Worm (Caenorhabditis elegans): ENCODE measurements around the gene ham-3.
A peak's percentile ranks its signal among the peaks of the same experiment; 100 is the strongest.

Gene ham-3

ce11 chrIII:10097981-10098380, 22.6 kb upstream of the ham-3 start, which contains the start of gene spop-1:
TSS of gene spop-1 (minus strand) at chrIII:10098081.
- TF ChIP-seq nhr-237 (tag; optimal IDR thresholded peaks at IDR 0.05) = no peak
- no peak for TF ChIP-seq mep-1 (tag; optimal IDR thresholded peaks at IDR 0.05)
- no peak for TF ChIP-seq nhr-76 (tag; optimal IDR thresholded peaks at IDR 0.05)
- TF ChIP-seq elt-3 (tag; optimal IDR thresholded peaks at IDR 0.05) = no peak
- no peak for TF ChIP-seq hlh-1 (tag; optimal IDR thresholded peaks at IDR 0.05)
- no peak for TF ChIP-seq tbx-8 (GFP tag; optimal IDR thresholded peaks at IDR 0.05)
- TF ChIP-seq bed-3 (GFP tag; optimal IDR thresholded peaks at IDR 0.05) = no peak

ce11 chrIII:10101352-10101751, 19.2 kb upstream of the ham-3 start, which contains the start of gene kel-10:
TSS of gene kel-10 (minus strand) at chrIII:10101452.
- TF ChIP-seq unc-62 (GFP tag; optimal IDR thresholded peaks at IDR 0.05) (no peak), tbx-8 (GFP tag; optimal IDR thresholded peaks at IDR 0.05) (no peak), hlh-1 (tag; optimal IDR thresholded peaks at IDR 0.05) (no peak), elt-1 (tag; optimal IDR thresholded peaks at IDR 0.05; ENCODE audit: borderline replicate concordance, insufficient read depth) (no peak)

DNA sequence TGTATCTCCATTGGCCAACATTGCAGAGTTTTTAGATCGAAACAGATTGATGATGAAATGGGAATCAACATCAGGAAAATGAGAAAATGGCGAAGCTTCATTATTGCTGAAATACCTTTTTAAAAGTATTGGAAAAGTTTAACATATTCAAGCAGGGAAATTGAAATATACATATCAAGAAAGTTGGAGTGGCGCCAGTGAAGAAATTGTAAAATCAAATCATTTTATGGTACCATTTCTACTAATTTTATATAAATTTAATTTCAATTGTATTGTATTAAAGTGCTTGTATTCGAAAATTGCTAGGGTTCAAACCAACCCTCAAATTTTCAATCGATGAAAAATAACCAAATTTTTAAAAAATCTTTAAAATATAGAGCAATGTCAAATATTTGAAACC, 14.2 kb upstream of the ham-3 start, which contains the start of gene srt-55:
Gene srt-55 (minus strand): TSS at position 101 of the 400 bp plus-strand sequence.
- TF ChIP-seq snpc-4 (tag; optimal IDR thresholded peaks at IDR 0.05) = no peak

DNA sequence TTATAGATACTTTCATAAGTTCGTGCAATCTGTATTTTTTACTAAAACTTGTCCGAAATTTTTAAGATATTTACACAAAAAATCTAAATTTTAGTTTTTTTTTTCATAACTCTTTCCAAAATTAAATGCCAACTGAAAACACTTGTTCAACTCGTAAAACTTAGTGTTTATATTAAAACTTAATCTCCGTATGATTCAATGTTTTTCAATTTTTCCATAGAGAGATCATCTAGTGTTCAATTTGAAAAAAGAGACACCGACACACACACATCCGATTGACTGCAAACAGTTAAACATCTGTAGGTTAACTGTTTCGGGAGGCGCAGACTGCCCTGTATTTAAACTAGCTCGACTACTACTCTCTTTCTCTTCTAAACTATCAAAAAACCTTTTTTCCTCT, 11.6 kb upstream of the ham-3 start, which contains the start of gene T16H12.9:
Gene T16H12.9 (plus strand): TSS at position 301 of the 400 bp plus-strand sequence.
- TF ChIP-seq mab-5 (tag; optimal IDR thresholded peaks at IDR 0.05) (no peak), lin-13 (tag; optimal IDR thresholded peaks at IDR 0.05) (no peak), lin-32 (GFP tag; optimal IDR thresholded peaks at IDR 0.05) (no peak)

- no peak for TF ChIP-seq zip-8 (tag; optimal IDR thresholded peaks at IDR 0.05)
- TF ChIP-seq lsy-2 (tag; optimal IDR thresholded peaks at IDR 0.05) = no peak
- no peak for TF ChIP-seq sptf-1 (tag; optimal IDR thresholded peaks at IDR 0.05)
- no peak for TF ChIP-seq blmp-1 (tag; optimal IDR thresholded peaks at IDR 0.05)
- TF ChIP-seq ces-1 (GFP tag; optimal IDR thresholded peaks at IDR 0.05) = no peak
- no peak for TF ChIP-seq sem-2 (GFP tag; optimal IDR thresholded peaks at IDR 0.05)
- TF ChIP-seq cnd-1 (tag; optimal IDR thresholded peaks at IDR 0.05) = no peak
- no peak for TF ChIP-seq lin-13 (tag; optimal IDR thresholded peaks at IDR 0.05)
- no peak for TF ChIP-seq snpc-4 (tag; optimal IDR thresholded peaks at IDR 0.05)
- TF ChIP-seq ceh-43 (GFP tag; optimal IDR thresholded peaks at IDR 0.05) = no peak
- no peak for TF ChIP-seq nhr-28 (tag; optimal IDR thresholded peaks at IDR 0.05)
- no peak for TF ChIP-seq nhr-76 (tag; optimal IDR thresholded peaks at IDR 0.05)
- no peak for TF ChIP-seq elt-1 (tag; optimal IDR thresholded peaks at IDR 0.05; ENCODE audit: borderline replicate concordance, insufficient read depth)
- TF ChIP-seq lin-32 (GFP tag; optimal IDR thresholded peaks at IDR 0.05) = no peak
- TF ChIP-seq nhr-237 (tag; optimal IDR thresholded peaks at IDR 0.05) = no peak
Observed at ce11 chrIII:10112958-10113357, 7.6 kb upstream of the ham-3 start, which contains the start of gene vps-29. TSS of gene vps-29 (minus strand) at chrIII:10113058.

DNA sequence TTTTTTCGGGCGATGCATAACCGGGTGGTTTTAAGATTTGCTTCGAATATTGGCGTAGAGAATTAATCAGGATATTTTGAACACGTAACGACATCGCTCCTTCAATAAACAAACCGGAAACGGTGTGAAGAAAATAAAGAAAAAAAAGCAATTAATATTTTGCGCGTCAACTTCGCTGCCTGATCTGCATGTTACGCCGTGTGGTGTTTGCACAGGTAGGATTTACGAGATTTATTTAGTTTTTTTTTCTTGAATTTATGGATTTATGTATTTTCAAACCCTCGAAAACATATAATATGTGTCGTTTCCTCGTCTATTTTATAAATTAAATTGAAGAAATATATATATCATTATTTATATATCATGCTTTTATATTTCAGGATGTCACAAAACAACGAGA, 5.9 kb upstream of the ham-3 start, which contains the start of the genes ZK1128.1 and mett-10:
Gene ZK1128.1 (minus strand): TSS at position 99 of the 400 bp plus-strand sequence.
Gene mett-10 (plus strand): TSS at position 375 of the 400 bp plus-strand sequence.
- TF ChIP-seq zip-8 (tag; optimal IDR thresholded peaks at IDR 0.05) (no peak), ces-1 (GFP tag; optimal IDR thresholded peaks at IDR 0.05) (peak; percentile 73)

ce11 chrIII:10118818-10119217, 1.8 kb upstream of the ham-3 start, which contains the start of gene ZK1128.3:
TSS of gene ZK1128.3 (minus strand) at chrIII:10118918.
- TF ChIP-seq drap-1 (GFP tag; optimal IDR thresholded peaks at IDR 0.05) (no peak), elt-1 (tag; optimal IDR thresholded peaks at IDR 0.05; ENCODE audit: borderline replicate concordance, insufficient read depth) (no peak), ceh-39 (tag; optimal IDR thresholded peaks at IDR 0.05) (no peak), nhr-237 (tag; optimal IDR thresholded peaks at IDR 0.05) (no peak), nhr-76 (tag; optimal IDR thresholded peaks at IDR 0.05) (no peak), sem-2 (GFP tag; optimal IDR thresholded peaks at IDR 0.05) (no peak)

- TF ChIP-seq sem-2 (GFP tag; optimal IDR thresholded peaks at IDR 0.05) (no peak), unc-62 (GFP tag; optimal IDR thresholded peaks at IDR 0.05) (no peak), zip-8 (tag; optimal IDR thresholded peaks at IDR 0.05) (no peak), nhr-2 (tag; optimal IDR thresholded peaks at IDR 0.05) (no peak), ces-1 (GFP tag; optimal IDR thresholded peaks at IDR 0.05) (peak; percentile 79), mls-2 (tag; optimal IDR thresholded peaks at IDR 0.05) (peak; percentile 38), cnd-1 (tag; optimal IDR thresholded peaks at IDR 0.05) (peak; percentile 10), ceh-83 (GFP tag; optimal IDR thresholded peaks at IDR 0.05) (no peak), flh-1 (GFP tag; optimal IDR thresholded peaks at IDR 0.05) (no peak), mep-1 (tag; optimal IDR thresholded peaks at IDR 0.05) (peak; percentile 60), unc-120 (tag; optimal IDR thresholded peaks at IDR 0.05; ENCODE audit: poor library complexity, severe bottlenecking) (peak; percentile 22), drap-1 (GFP tag; optimal IDR thresholded peaks at IDR 0.05) (peak; percentile 21), bed-3 (GFP tag; optimal IDR thresholded peaks at IDR 0.05) (no peak), unc-39 (tag; optimal IDR thresholded peaks at IDR 0.05) (no peak), ham-2 (GFP tag; optimal IDR thresholded peaks at IDR 0.05) (no peak), hlh-1 (tag; optimal IDR thresholded peaks at IDR 0.05) (no peak), sptf-1 (tag; optimal IDR thresholded peaks at IDR 0.05) (peak; percentile 68), nhr-28 (tag; optimal IDR thresholded peaks at IDR 0.05) (no peak), nhr-76 (tag; optimal IDR thresholded peaks at IDR 0.05) (no peak), ztf-11 (tag; optimal IDR thresholded peaks at IDR 0.05) (no peak)
Observed at ce11 chrIII:10123586-10124233, 3.1 kb downstream of the ham-3 start, which contains the start of gene ttll-4. TSS of gene ttll-4 (plus strand) at chrIII:10124183.
